Fruit fly (Drosophila melanogaster) whole organism, prepupa: ENCODE measurements around the gene Usp5.

Experiments
- Blimp-1 ChIP-seq: fragments of 200-800 bp; sonication (Bioruptor generic); optimal IDR thresholded peaks from 3 replicates; lab custom pipeline; 2017; ENCODE audit warnings: missing biosample characterization, missing genetic modification characterization, mild to moderate bottlenecking, moderate library complexity, missing genetic modification reagents
- CG31627 ChIP-seq: fragments of 200-800 bp; sonication (Bioruptor generic); optimal IDR thresholded peaks from 3 replicates; lab custom pipeline; 2016; ENCODE audit warnings: missing biosample characterization, missing genetic modification characterization
- CG32006 ChIP-seq: fragments of 200-800 bp; sonication (Bioruptor generic); optimal IDR thresholded peaks from 3 replicates; lab custom pipeline; 2017; ENCODE audit warnings: missing biosample characterization, mild to moderate bottlenecking, missing genetic modification characterization
- CG6163 ChIP-seq: fragments of 200-800 bp; sonication (Bioruptor generic); IDR thresholded peaks from 3 replicates; pipeline ENCODE4 v1.3.6; 2022; ENCODE audit warnings: missing biosample characterization, missing genetic modification characterization
- CG6854 ChIP-seq: fragments of 200-800 bp; sonication (Bioruptor generic); optimal IDR thresholded peaks from 2 replicates; lab custom pipeline; 2017; ENCODE audit warnings: missing biosample characterization, mild to moderate bottlenecking, missing genetic modification characterization
- CG8319 ChIP-seq: fragments of 200-800 bp; sonication (Bioruptor generic); optimal IDR thresholded peaks from 3 replicates; lab custom pipeline; 2016; ENCODE audit warnings: missing biosample characterization, missing genetic modification characterization
- Eip93F ChIP-seq: fragments of 200-800 bp; sonication (Bioruptor generic); optimal IDR thresholded peaks from 2 replicates; lab custom pipeline; 2016; ENCODE audit warnings: missing biosample characterization, mild to moderate bottlenecking, missing genetic modification characterization
- Gug ChIP-seq: fragments of 200-800 bp; sonication (Bioruptor generic); IDR thresholded peaks from 2 replicates; pipeline ENCODE4 v1.3.6; 2022; ENCODE audit warnings: missing biosample characterization, missing genetic modification characterization
- dsx ChIP-seq: fragments of 200-800 bp; optimal IDR thresholded peaks from 3 replicates; lab custom pipeline; 2019; ENCODE audit warnings: missing biosample characterization, mild to moderate bottlenecking, missing genetic modification characterization, moderate library complexity; ENCODE audit not compliant: poor library complexity, severe bottlenecking

dm6 chr3L:3097598-3097880 lies 50.6 kb downstream of the Usp5 start:
- no peak for TF ChIP-seq Eip93F (GFP tag; lab: Kevin White, UChicago)
- no peak for TF ChIP-seq dsx (GFP tag; lab: Kevin White, UChicago)
- TF ChIP-seq CG6163 (GFP tag; lab: Robert Waterston, UW), result no peak
- TF ChIP-seq CG8319 (GFP tag; lab: Kevin White, UChicago), result no peak
- no peak for TF ChIP-seq CG31627
- TF ChIP-seq CG32006 (GFP tag; lab: Kevin White, UChicago), result no peak
- TF ChIP-seq Blimp-1 (GFP tag; lab: Kevin White, UChicago), result no peak
- no peak for TF ChIP-seq Gug
- TF ChIP-seq CG6854 (GFP tag; lab: Kevin White, UChicago), result no peak
